Worm (Caenorhabditis elegans) whole organism, mixed stage, embryonic: ENCODE results near the gene prkl-1.

ENCODE experiments used
- ham-2 ChIP-seq: fragments of 200-800 bp; sonication (Bioruptor generic); optimal IDR thresholded peaks from 2 replicates; lab custom pipeline; 2018; ENCODE audit warnings: mild to moderate bottlenecking, missing genetic modification characterization, missing compliant biosample characterization
- lin-13 ChIP-seq: fragments of 150-350 bp; optimal IDR thresholded peaks from 2 replicates; lab custom pipeline; 2014; ENCODE audit warnings: missing biosample characterization, missing genetic modification characterization
- mab-5 ChIP-seq: fragments of 150-350 bp; optimal IDR thresholded peaks from 2 replicates; lab custom pipeline; 2014; ENCODE audit warnings: missing biosample characterization, missing genetic modification characterization
- nhr-12 ChIP-seq: fragments of 150-350 bp; optimal IDR thresholded peaks from 2 replicates; lab custom pipeline; 2014; ENCODE audit warnings: missing biosample characterization, missing genetic modification characterization
- unc-62 ChIP-seq: fragments of 150-350 bp; optimal IDR thresholded peaks from 2 replicates; lab custom pipeline; 2014; ENCODE audit warnings: missing biosample characterization, missing genetic modification reagents, missing genetic modification characterization

DNA sequence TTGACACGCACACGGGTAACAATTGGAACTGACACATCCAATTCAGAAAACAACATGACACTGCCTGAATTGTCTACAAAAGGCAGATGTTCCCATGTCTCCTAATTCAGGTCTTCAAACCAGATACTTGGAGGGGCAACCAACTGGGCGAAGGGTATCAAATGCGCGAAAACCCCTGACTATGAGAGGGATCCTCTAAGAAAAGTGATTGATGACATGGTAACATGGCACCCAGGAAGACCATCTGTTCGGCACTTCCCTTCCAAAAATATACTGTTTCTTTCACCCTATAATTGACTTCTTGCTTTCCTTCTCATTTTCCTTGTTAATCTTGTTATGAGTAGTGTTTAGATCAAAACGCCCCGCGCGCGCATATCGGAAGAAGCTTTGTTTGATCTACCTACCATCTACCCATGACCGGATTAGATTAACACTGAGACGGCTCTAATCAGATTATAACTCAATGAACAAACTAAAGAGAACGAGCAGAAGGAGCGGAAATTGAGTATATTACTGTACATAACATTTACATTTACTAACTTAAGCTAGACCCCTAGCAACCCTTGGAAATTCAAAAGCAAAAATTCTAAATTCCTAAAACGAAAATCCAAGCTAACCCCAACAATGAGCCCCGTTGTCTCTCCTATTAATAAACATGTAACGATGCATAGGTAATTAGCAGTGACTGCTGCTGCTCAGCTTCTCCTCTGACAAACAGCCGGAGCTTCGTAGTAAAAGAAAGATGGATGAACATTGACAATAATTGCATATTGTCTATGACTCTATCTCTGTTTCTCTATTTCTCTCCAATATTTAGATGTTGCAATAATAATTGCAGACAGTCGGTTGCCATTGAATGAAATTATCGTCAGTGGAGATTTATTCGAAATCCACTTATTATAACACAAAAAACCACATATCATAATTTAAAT is 2.0 kb downstream of the prkl-1 start:
- TF ChIP-seq lin-13 (tag; lab: Kevin White, UChicago) (no peak), unc-62 (GFP tag; lab: Kevin White, UChicago) (peak; percentile 40), ham-2 (GFP tag; lab: Kevin White, UChicago) (no peak), nhr-12 (tag; lab: Kevin White, UChicago) (no peak), mab-5 (tag; lab: Kevin White, UChicago) (no peak)
